Worm (Caenorhabditis elegans) whole organism, early embryonic: ENCODE results near the gene ipmk-1.
A peak's percentile ranks its signal among the peaks of the same experiment; 100 is the strongest.

Source experiments
- B0310.2 ChIP-seq: sonication (generic microtip); optimal IDR thresholded peaks from 2 replicates; lab custom pipeline; 2016; ENCODE audit warnings: mild to moderate bottlenecking, missing genetic modification characterization, missing compliant biosample characterization
- F13C5.2 ChIP-seq: sonication (generic microtip); optimal IDR thresholded peaks from 2 replicates; lab custom pipeline; 2017; ENCODE audit warnings: mild to moderate bottlenecking, missing genetic modification characterization, inconsistent platforms, missing compliant biosample characterization
- aly-1 ChIP-seq: sonication (generic microtip); optimal IDR thresholded peaks from 2 replicates; lab custom pipeline; 2016; ENCODE audit warnings: missing genetic modification characterization, missing compliant biosample characterization
- ama-1 ChIP-seq: fragments of 150-350 bp; optimal IDR thresholded peaks from 2 replicates; lab custom pipeline; 2014
- ceh-13 ChIP-seq: fragments of 200-800 bp; sonication (Bioruptor generic); optimal IDR thresholded peaks from 2 replicates; lab custom pipeline; 2018; ENCODE audit warnings: mild to moderate bottlenecking, missing genetic modification characterization, missing compliant biosample characterization
- ceh-36 ChIP-seq: sonication (generic microtip); optimal IDR thresholded peaks from 2 replicates; lab custom pipeline; 2016; ENCODE audit warnings: missing genetic modification characterization, inconsistent platforms, missing compliant biosample characterization
- ets-7 ChIP-seq: sonication (generic microtip); optimal IDR thresholded peaks from 2 replicates; lab custom pipeline; 2016; ENCODE audit warnings: missing genotype, missing genetic modification characterization, missing compliant biosample characterization
- flt-1 ChIP-seq: fragments of 200-800 bp; sonication (Bioruptor generic); IDR thresholded peaks from 2 replicates; pipeline ENCODE4 v1.3.6; 2022; ENCODE audit warnings: missing genetic modification characterization, missing compliant biosample characterization
- hmbx-1 ChIP-seq: sonication (generic microtip); optimal IDR thresholded peaks from 2 replicates; lab custom pipeline; 2016; ENCODE audit warnings: mild to moderate bottlenecking, missing genetic modification characterization, missing compliant biosample characterization
- hmg-4 ChIP-seq: fragments of 200-800 bp; sonication (Bioruptor generic); optimal IDR thresholded peaks from 2 replicates; lab custom pipeline; 2018; ENCODE audit warnings: mild to moderate bottlenecking, missing genetic modification characterization, missing compliant biosample characterization
- hnd-1 ChIP-seq: sonication (generic microtip); optimal IDR thresholded peaks from 2 replicates; lab custom pipeline; 2016; ENCODE audit warnings: missing genetic modification characterization, missing compliant biosample characterization
- pes-1 ChIP-seq: fragments of 200-800 bp; sonication (Bioruptor generic); IDR thresholded peaks from 2 replicates; pipeline ENCODE4 v1.3.6; 2022; ENCODE audit warnings: missing genetic modification reagents, missing genetic modification characterization, missing compliant biosample characterization
- scrt-1 ChIP-seq: fragments of 200-800 bp; sonication (Bioruptor generic); IDR thresholded peaks from 2 replicates; pipeline ENCODE4 v1.3.6; 2022; ENCODE audit warnings: missing genetic modification characterization, missing compliant biosample characterization
- sea-1 ChIP-seq: fragments of 200-800 bp; sonication (Bioruptor generic); conservative IDR thresholded peaks from 2 replicates; pipeline ENCODE4 v1.3.6; 2022; ENCODE audit warnings: missing genetic modification characterization, missing compliant biosample characterization
- tbx-11 ChIP-seq: fragments of 200-800 bp; sonication (Bioruptor generic); IDR thresholded peaks from 2 replicates; pipeline ENCODE4 v1.3.6; 2022; ENCODE audit warnings: missing genetic modification characterization, missing compliant biosample characterization
- tbx-37 ChIP-seq: fragments of 200-800 bp; sonication (Bioruptor generic); conservative IDR thresholded peaks from 2 replicates; pipeline ENCODE4 v1.3.6; 2022; ENCODE audit warnings: missing genetic modification reagents, missing genetic modification characterization, missing compliant biosample characterization
- tra-4 ChIP-seq: sonication (generic microtip); optimal IDR thresholded peaks from 2 replicates; lab custom pipeline; 2017; ENCODE audit warnings: missing genetic modification characterization, missing compliant biosample characterization

The ipmk-1 gene

ce11 chrIV:12545902-12546301 lies 2.0 kb upstream of the ipmk-1 start:
- TF ChIP-seq aly-1 (tag; lab: Kevin White, UChicago) (no peak), sea-1 (GFP tag; lab: Robert Waterston, UW) (no peak), hnd-1 (no peak), tra-4 (tag; lab: Kevin White, UChicago) (no peak), tbx-11 (GFP tag; lab: Robert Waterston, UW) (no peak), hmg-4 (GFP tag; lab: Kevin White, UChicago) (peak; percentile 47), tbx-37 (GFP tag; lab: Robert Waterston, UW) (peak; percentile 45; the same call in 1 of the 2 replicates), B0310.2 (tag; lab: Kevin White, UChicago) (no peak), scrt-1 (no peak), ceh-36 (tag; lab: Kevin White, UChicago) (peak; percentile 71), F13C5.2 (tag; lab: Kevin White, UChicago) (no peak), hmbx-1 (tag; lab: Kevin White, UChicago) (no peak), flt-1 (GFP tag; lab: Robert Waterston, UW) (no peak), ets-7 (tag; lab: Kevin White, UChicago) (no peak), ceh-13 (GFP tag; lab: Kevin White, UChicago) (no peak), ama-1 (lab: Kevin White, UChicago) (peak; percentile 71), pes-1 (GFP tag; lab: Robert Waterston, UW) (peak; percentile 33; the same call in 1 of the 2 replicates)

- TF ChIP-seq flt-1 (GFP tag; lab: Robert Waterston, UW): no peak
- no peak for TF ChIP-seq F13C5.2 (tag; lab: Kevin White, UChicago)
- TF ChIP-seq sea-1 (GFP tag; lab: Robert Waterston, UW): no peak
- TF ChIP-seq ceh-36 (tag; lab: Kevin White, UChicago): no peak
- no peak for TF ChIP-seq hnd-1
- TF ChIP-seq ets-7 (tag; lab: Kevin White, UChicago): no peak
- TF ChIP-seq hmg-4 (GFP tag; lab: Kevin White, UChicago): no peak
- no peak for TF ChIP-seq tbx-37 (GFP tag; lab: Robert Waterston, UW)
- no peak for TF ChIP-seq ama-1 (lab: Kevin White, UChicago)
- TF ChIP-seq hmbx-1 (tag; lab: Kevin White, UChicago): no peak
- TF ChIP-seq tbx-11 (GFP tag; lab: Robert Waterston, UW): no peak
- no peak for TF ChIP-seq B0310.2 (tag; lab: Kevin White, UChicago)
- TF ChIP-seq ceh-13 (GFP tag; lab: Kevin White, UChicago): no peak
Measured at ce11 chrIV:12549014-12549413, 1.1 kb downstream of the ipmk-1 start.

DNA sequence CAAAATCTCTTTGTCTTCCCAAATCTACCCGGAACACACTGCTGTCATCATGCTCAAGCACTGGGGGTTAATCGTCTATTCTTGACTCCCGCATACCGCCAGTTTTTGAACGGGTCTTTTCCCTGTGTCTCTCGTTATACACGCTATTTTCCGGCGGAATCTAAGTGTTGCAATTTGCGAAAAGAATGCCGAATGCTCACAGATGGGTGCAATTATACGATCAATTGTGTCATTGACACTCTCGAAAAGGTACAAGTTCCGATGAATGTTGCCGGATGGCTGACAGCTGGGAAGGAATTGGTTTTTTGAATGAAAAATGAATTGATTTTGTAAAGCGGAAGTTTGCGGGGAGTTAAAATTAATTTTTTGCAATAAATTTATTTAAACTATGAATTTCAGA lies 4.0 kb downstream of the ipmk-1 start:
- TF ChIP-seq F13C5.2 (tag; lab: Kevin White, UChicago) (no peak), ceh-13 (GFP tag; lab: Kevin White, UChicago) (no peak), pes-1 (GFP tag; lab: Robert Waterston, UW) (no peak), tbx-11 (GFP tag; lab: Robert Waterston, UW) (no peak), aly-1 (tag; lab: Kevin White, UChicago) (no peak), hnd-1 (no peak)

DNA sequence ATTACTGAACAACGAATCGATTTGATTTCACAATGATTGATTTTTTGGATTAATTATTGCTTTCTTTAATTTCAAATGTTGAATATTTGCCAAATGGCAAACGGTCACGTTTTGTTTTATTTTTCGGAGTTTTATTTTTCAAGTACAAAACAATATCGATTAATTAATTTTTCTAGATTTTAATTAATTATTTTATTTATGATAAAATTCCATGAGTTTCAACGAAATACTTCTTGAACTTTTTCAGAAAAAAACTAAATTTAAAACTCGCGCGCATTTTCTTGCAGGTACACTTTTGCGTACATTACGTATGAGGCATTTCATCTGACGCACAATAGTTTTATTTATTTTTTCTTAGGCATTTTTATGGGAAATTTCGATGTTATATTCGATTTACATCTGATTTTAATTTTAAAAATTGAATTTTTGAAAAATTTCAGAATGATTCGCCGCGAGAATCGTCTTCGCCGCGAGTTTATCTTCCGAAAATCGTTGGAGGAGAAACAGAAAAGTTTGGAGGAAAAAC lies 11.1 kb downstream of the ipmk-1 start, which contains the start of the genes ZK795.2 and ZK795.3:
TSS of gene ZK795.2 (minus strand) at position 51 of the 526 bp plus-strand sequence.
TSS of gene ZK795.3 (plus strand) at position 441 of the 526 bp plus-strand sequence.
- TF ChIP-seq ets-7 (tag; lab: Kevin White, UChicago) (no peak), ceh-36 (tag; lab: Kevin White, UChicago) (no peak), tbx-37 (GFP tag; lab: Robert Waterston, UW) (no peak), ama-1 (lab: Kevin White, UChicago) (no peak), pes-1 (GFP tag; lab: Robert Waterston, UW) (no peak), ceh-13 (GFP tag; lab: Kevin White, UChicago) (no peak), hmg-4 (GFP tag; lab: Kevin White, UChicago) (no peak), hmbx-1 (tag; lab: Kevin White, UChicago) (no peak), hnd-1 (no peak), sea-1 (GFP tag; lab: Robert Waterston, UW) (no peak), B0310.2 (tag; lab: Kevin White, UChicago) (no peak), scrt-1 (no peak), tra-4 (tag; lab: Kevin White, UChicago) (no peak), aly-1 (tag; lab: Kevin White, UChicago) (no peak), tbx-11 (GFP tag; lab: Robert Waterston, UW) (no peak), flt-1 (GFP tag; lab: Robert Waterston, UW) (no peak), F13C5.2 (tag; lab: Kevin White, UChicago) (no peak)

- no peak for TF ChIP-seq scrt-1
Measured at ce11 chrIV:12560568-12560967, 12.6 kb downstream of the ipmk-1 start, which contains the start of gene snb-7. Gene snb-7 (plus strand): TSS chrIV:12560868.

DNA sequence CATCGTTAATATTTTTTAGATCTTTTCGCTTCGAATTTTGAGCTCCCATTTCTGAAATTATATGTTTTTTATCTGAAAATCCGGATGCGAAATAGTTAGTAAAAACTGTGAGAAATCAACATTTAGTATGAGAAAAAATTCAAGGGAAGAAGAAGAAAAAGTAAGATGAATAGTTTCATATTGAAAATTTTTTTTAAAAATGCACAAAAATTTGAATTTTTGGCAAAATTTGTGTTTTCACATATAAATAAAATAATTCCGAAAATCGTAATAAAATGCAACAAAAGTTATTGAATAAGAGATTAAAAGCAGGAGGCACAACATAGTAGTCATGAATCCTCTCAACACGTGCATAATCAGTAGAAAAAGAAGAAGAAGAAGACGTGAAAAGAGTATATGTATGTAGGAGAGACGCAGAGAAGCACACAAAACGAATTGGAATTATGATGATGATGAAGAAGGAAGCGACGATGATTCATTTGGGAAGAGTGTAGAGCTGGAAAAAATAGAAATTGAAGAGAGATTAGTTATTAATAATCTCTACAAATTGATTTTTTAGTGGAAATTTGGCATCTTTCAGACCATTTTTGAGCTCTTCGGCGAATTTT lies 18.1 kb downstream of the ipmk-1 start, which contains the start of gene eak-7:
TSS of gene eak-7 (minus strand) at position 51 of the 608 bp plus-strand sequence.
- TF ChIP-seq ceh-36 (tag; lab: Kevin White, UChicago): no peak
- no peak for TF ChIP-seq hmbx-1 (tag; lab: Kevin White, UChicago)
- no peak for TF ChIP-seq ets-7 (tag; lab: Kevin White, UChicago)
- TF ChIP-seq tra-4 (tag; lab: Kevin White, UChicago): no peak
- TF ChIP-seq hmg-4 (GFP tag; lab: Kevin White, UChicago): no peak
- TF ChIP-seq sea-1 (GFP tag; lab: Robert Waterston, UW): no peak
- no peak for TF ChIP-seq flt-1 (GFP tag; lab: Robert Waterston, UW)
